Fruit fly (Drosophila melanogaster) whole organism, prepupa: ENCODE results near the gene M1BP.

Source experiments
- CG11762 ChIP-seq: fragments of 200-800 bp; sonication (Bioruptor generic); optimal IDR thresholded peaks from 3 replicates; lab custom pipeline; 2016; ENCODE audit warnings: missing biosample characterization, missing genetic modification characterization; ENCODE audit not compliant: insufficient read depth
- CG32006 ChIP-seq: fragments of 200-800 bp; sonication (Bioruptor generic); optimal IDR thresholded peaks from 3 replicates; lab custom pipeline; 2017; ENCODE audit warnings: missing biosample characterization, mild to moderate bottlenecking, missing genetic modification characterization
- CG6854 ChIP-seq: fragments of 200-800 bp; sonication (Bioruptor generic); optimal IDR thresholded peaks from 2 replicates; lab custom pipeline; 2017; ENCODE audit warnings: missing biosample characterization, mild to moderate bottlenecking, missing genetic modification characterization
- CG7368 ChIP-seq: fragments of 200-800 bp; sonication (Bioruptor generic); optimal IDR thresholded peaks from 3 replicates; lab custom pipeline; 2016; ENCODE audit warnings: missing biosample characterization, missing genetic modification characterization
- CG8319 ChIP-seq: fragments of 200-800 bp; sonication (Bioruptor generic); optimal IDR thresholded peaks from 3 replicates; lab custom pipeline; 2016; ENCODE audit warnings: missing biosample characterization, missing genetic modification characterization
- Hr39 ChIP-seq: fragments of 200-800 bp; sonication (Bioruptor generic); optimal IDR thresholded peaks from 2 replicates; lab custom pipeline; 2016; ENCODE audit warnings: missing biosample characterization, missing genetic modification characterization
- Lpt ChIP-seq: fragments of 200-800 bp; sonication (Bioruptor generic); optimal IDR thresholded peaks from 3 replicates; lab custom pipeline; 2016; ENCODE audit warnings: missing biosample characterization, missing genetic modification characterization
- OdsH ChIP-seq: fragments of 200-800 bp; sonication (Bioruptor generic); optimal IDR thresholded peaks from 3 replicates; lab custom pipeline; 2016; ENCODE audit warnings: missing biosample characterization, missing genetic modification characterization
- Sox102F ChIP-seq: fragments of 200-800 bp; sonication (Bioruptor generic); optimal IDR thresholded peaks from 2 replicates; lab custom pipeline; 2016; ENCODE audit warnings: missing biosample characterization, mild to moderate bottlenecking, missing genetic modification characterization
- Sox15 ChIP-seq: fragments of 200-800 bp; sonication (Bioruptor generic); optimal IDR thresholded peaks from 3 replicates; lab custom pipeline; 2016; ENCODE audit warnings: missing biosample characterization, missing genetic modification characterization
- acj6 ChIP-seq: fragments of 200-800 bp; sonication (Bioruptor generic); optimal IDR thresholded peaks from 3 replicates; lab custom pipeline; 2016; ENCODE audit warnings: missing biosample characterization, missing genetic modification characterization
- esn ChIP-seq: fragments of 200-800 bp; sonication (Bioruptor generic); optimal IDR thresholded peaks from 2 replicates; lab custom pipeline; 2016; ENCODE audit warnings: missing biosample characterization, mild to moderate bottlenecking, missing genetic modification characterization, moderate library complexity
- ss ChIP-seq, 2 experiments: fragments of 200-800 bp; sonication (Bioruptor generic); optimal IDR thresholded peaks; 2 replicates in 1 of 2; 3 replicates in 1 of 2; lab custom pipeline; 2017 to 2018; ENCODE audit warnings: mild to moderate bottlenecking in 2 of 2, missing biosample characterization in 2 of 2, missing genetic modification characterization in 2 of 2, moderate library complexity in 1 of 2
- svp ChIP-seq: fragments of 200-800 bp; sonication (Bioruptor generic); peaks from one replicate; lab custom pipeline; 2016; ENCODE audit warnings: missing biosample characterization, missing genetic modification characterization

dm6 chr3R:8715371-8715770 is 16.1 kb downstream of the M1BP start:
- no peak for TF ChIP-seq OdsH (GFP tag; lab: Kevin White, UChicago)
- TF ChIP-seq Hr39 (GFP tag; lab: Kevin White, UChicago) = no peak
- TF ChIP-seq Lpt (GFP tag; lab: Kevin White, UChicago) = no peak
- TF ChIP-seq CG11762 = no peak
- TF ChIP-seq esn (GFP tag; lab: Kevin White, UChicago) = no peak
- no peak for TF ChIP-seq CG32006 (GFP tag; lab: Kevin White, UChicago)
- no peak for TF ChIP-seq Sox15 (GFP tag; lab: Kevin White, UChicago)
- TF ChIP-seq CG7368 (GFP tag; lab: Kevin White, UChicago) = no peak
- no peak for TF ChIP-seq CG8319 (GFP tag; lab: Kevin White, UChicago)
- TF ChIP-seq acj6 = no peak
- TF ChIP-seq svp (GFP tag; lab: Kevin White, UChicago) = no peak
- no peak for TF ChIP-seq ss (GFP tag; optimal IDR thresholded peaks at IDR 0.05; lab: Kevin White, UChicago)
- no peak for TF ChIP-seq CG6854
- no peak for TF ChIP-seq Sox102F (GFP tag; lab: Kevin White, UChicago)
